Worm (Caenorhabditis elegans): ENCODE measurements around the gene gpa-6.

DNA sequence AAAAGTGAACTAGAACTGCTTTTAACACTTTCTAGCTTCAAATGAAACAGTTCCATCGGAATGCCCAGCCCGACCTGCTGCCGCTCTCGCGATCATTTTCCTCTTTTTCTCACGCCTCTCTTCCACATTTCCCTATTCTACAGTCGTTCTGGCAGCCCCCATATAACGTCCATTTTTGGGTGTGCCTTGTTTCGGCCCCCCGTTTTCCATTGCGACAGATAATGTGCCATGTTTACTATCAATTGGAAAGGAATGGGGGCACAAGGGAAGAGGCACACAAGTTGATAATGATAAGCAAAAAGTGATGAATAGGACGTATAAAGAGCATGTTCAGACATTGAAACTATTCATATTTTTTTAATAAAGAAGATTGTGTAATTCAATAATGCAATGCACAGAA is 32.0 kb upstream of the gpa-6 start:
- TF ChIP-seq eyg-1 (tag; optimal IDR thresholded peaks at IDR 0.05): no peak
- no peak for TF ChIP-seq C38D4.7 (GFP tag; optimal IDR thresholded peaks at IDR 0.05)
- no peak for TF ChIP-seq rnt-1 (tag; optimal IDR thresholded peaks at IDR 0.05)
- TF ChIP-seq ama-1 (optimal IDR thresholded peaks at IDR 0.05): no peak
- no peak for TF ChIP-seq pha-2 (tag; optimal IDR thresholded peaks at IDR 0.05)
- TF ChIP-seq syd-9 (tag; optimal IDR thresholded peaks at IDR 0.05): no peak
- no peak for TF ChIP-seq pqm-1 (tag; optimal IDR thresholded peaks at IDR 0.05)
- no peak for TF ChIP-seq madf-2 (tag; optimal IDR thresholded peaks at IDR 0.05)
- no peak for TF ChIP-seq pag-3 (tag; optimal IDR thresholded peaks at IDR 0.05; ENCODE audit: borderline replicate concordance)
- TF ChIP-seq fkh-6 (tag; optimal IDR thresholded peaks at IDR 0.05): no peak

All from whole organism, late embryonic.